Worm (Caenorhabditis elegans): ENCODE measurements around the gene pals-17.
"Not testable (repeated sequence)": the region's sequence is repeated elsewhere in the genome, so short reads cannot be mapped to it uniquely, and the experiment has no call there.

pals-17 gene

ce11 chrIII:1392763-1393162 is 1.1 kb upstream of the pals-17 start:
- TF ChIP-seq flt-1 (GFP tag; IDR thresholded peaks at IDR 0.05), result no peak
- no peak for TF ChIP-seq ceh-36 (tag; optimal IDR thresholded peaks at IDR 0.05)
- no peak for TF ChIP-seq scrt-1 (GFP tag; IDR thresholded peaks at IDR 0.05)
- TF ChIP-seq sea-1 (GFP tag; conservative IDR thresholded peaks at IDR 0.05), result no peak
- no peak for TF ChIP-seq hmg-4 (GFP tag; optimal IDR thresholded peaks at IDR 0.05)

ce11 chrIII:1389988-1390387 is 1.7 kb downstream of the pals-17 start:
- TF ChIP-seq hmbx-1 (tag; optimal IDR thresholded peaks at IDR 0.05), result no peak
- no peak for TF ChIP-seq flt-1 (GFP tag; IDR thresholded peaks at IDR 0.05)
- no peak for TF ChIP-seq tra-4 (tag; optimal IDR thresholded peaks at IDR 0.05)
- TF ChIP-seq ceh-36 (tag; optimal IDR thresholded peaks at IDR 0.05), result no peak
- no peak for TF ChIP-seq sea-1 (GFP tag; conservative IDR thresholded peaks at IDR 0.05)
- TF ChIP-seq tbx-11 (GFP tag; IDR thresholded peaks at IDR 0.05), result no peak
- no peak for TF ChIP-seq tbx-37 (GFP tag; conservative IDR thresholded peaks at IDR 0.05)
- no peak for TF ChIP-seq B0310.2 (tag; optimal IDR thresholded peaks at IDR 0.05)
- no peak for TF ChIP-seq aly-1 (tag; optimal IDR thresholded peaks at IDR 0.05)

- no peak for TF ChIP-seq ceh-36 (tag; optimal IDR thresholded peaks at IDR 0.05)
These were observed 3.2 kb downstream of the pals-17 start, which contains the start of gene pals-20 for ce11 chrIII:1388274-1389058. Gene pals-20, minus strand, starts transcription at chrIII:1388324.

- TF ChIP-seq flt-1 (GFP tag; IDR thresholded peaks at IDR 0.05) (no peak), scrt-1 (GFP tag; IDR thresholded peaks at IDR 0.05) (no peak), pes-1 (GFP tag; IDR thresholded peaks at IDR 0.05) (no peak)
These were observed 7.0 kb downstream of the pals-17 start for ce11 chrIII:1384694-1385093.

ce11 chrIII:1384092-1384491 is 7.6 kb downstream of the pals-17 start, which contains the start of the genes fbxa-138 and Y82E9BR.5:
Gene fbxa-138, minus strand, starts transcription at chrIII:1384252.
Gene Y82E9BR.5, plus strand, starts transcription at chrIII:1384370.
- TF ChIP-seq B0310.2 (tag; optimal IDR thresholded peaks at IDR 0.05) (no peak), hnd-1 (tag; optimal IDR thresholded peaks at IDR 0.05) (no peak), scrt-1 (GFP tag; IDR thresholded peaks at IDR 0.05) (no peak), ama-1 (optimal IDR thresholded peaks at IDR 0.05) (no peak), F13C5.2 (tag; optimal IDR thresholded peaks at IDR 0.05) (no peak), ceh-13 (GFP tag; optimal IDR thresholded peaks at IDR 0.05) (no peak), pes-1 (GFP tag; IDR thresholded peaks at IDR 0.05) (no peak), hmg-4 (GFP tag; optimal IDR thresholded peaks at IDR 0.05) (no peak)

- no peak for TF ChIP-seq tbx-37 (GFP tag; conservative IDR thresholded peaks at IDR 0.05)
- no peak for TF ChIP-seq pes-1 (GFP tag; IDR thresholded peaks at IDR 0.05)
- TF ChIP-seq hmbx-1 (tag; optimal IDR thresholded peaks at IDR 0.05), result no peak
- TF ChIP-seq flt-1 (GFP tag; IDR thresholded peaks at IDR 0.05), result no peak
- no peak for TF ChIP-seq tbx-11 (GFP tag; IDR thresholded peaks at IDR 0.05)
- TF ChIP-seq aly-1 (tag; optimal IDR thresholded peaks at IDR 0.05), result no peak
These were observed 8.2 kb downstream of the pals-17 start for ce11 chrIII:1383483-1383882.

ce11 chrIII:1380535-1381274 is 10.9 kb downstream of the pals-17 start, which contains the start of the genes pals-21 and Y82E9BR.6:
Gene pals-21, minus strand, starts transcription at chrIII:1380635.
Gene Y82E9BR.6, plus strand, starts transcription at chrIII:1381224.
- TF ChIP-seq ceh-36 (tag; optimal IDR thresholded peaks at IDR 0.05) (no peak), B0310.2 (tag; optimal IDR thresholded peaks at IDR 0.05) (no peak), tbx-11 (GFP tag; IDR thresholded peaks at IDR 0.05) (no peak), sea-1 (GFP tag; conservative IDR thresholded peaks at IDR 0.05) (no peak), ceh-13 (GFP tag; optimal IDR thresholded peaks at IDR 0.05) (no peak), tbx-37 (GFP tag; conservative IDR thresholded peaks at IDR 0.05) (no peak), pes-1 (GFP tag; IDR thresholded peaks at IDR 0.05) (no peak), flt-1 (GFP tag; IDR thresholded peaks at IDR 0.05) (no peak), ama-1 (optimal IDR thresholded peaks at IDR 0.05) (no peak), ets-7 (tag; optimal IDR thresholded peaks at IDR 0.05) (no peak), hnd-1 (tag; optimal IDR thresholded peaks at IDR 0.05) (no peak), tra-4 (tag; optimal IDR thresholded peaks at IDR 0.05) (no peak), scrt-1 (GFP tag; IDR thresholded peaks at IDR 0.05) (no peak), aly-1 (tag; optimal IDR thresholded peaks at IDR 0.05) (no peak), hmg-4 (GFP tag; optimal IDR thresholded peaks at IDR 0.05) (no peak), F13C5.2 (tag; optimal IDR thresholded peaks at IDR 0.05) (no peak), hmbx-1 (tag; optimal IDR thresholded peaks at IDR 0.05) (no peak)

- TF ChIP-seq scrt-1 (GFP tag; IDR thresholded peaks at IDR 0.05); flt-1 (GFP tag; IDR thresholded peaks at IDR 0.05); ceh-13 (GFP tag; optimal IDR thresholded peaks at IDR 0.05): not testable (repeated sequence)
These were observed 13.7 kb downstream of the pals-17 start, which contains the start of gene pals-40 for ce11 chrIII:1377903-1378302. Gene pals-40, minus strand, starts transcription at chrIII:1378003.
